Worm (Caenorhabditis elegans) whole organism, early embryonic: Measurements from ENCODE around the gene nep-13.

Source experiments
- B0310.2 ChIP-seq: sonication (generic microtip); optimal IDR thresholded peaks from 2 replicates; lab custom pipeline; 2016; ENCODE audit warnings: mild to moderate bottlenecking, missing genetic modification characterization, missing compliant biosample characterization
- F13C5.2 ChIP-seq: sonication (generic microtip); optimal IDR thresholded peaks from 2 replicates; lab custom pipeline; 2017; ENCODE audit warnings: mild to moderate bottlenecking, missing genetic modification characterization, inconsistent platforms, missing compliant biosample characterization
- aly-1 ChIP-seq: sonication (generic microtip); optimal IDR thresholded peaks from 2 replicates; lab custom pipeline; 2016; ENCODE audit warnings: missing genetic modification characterization, missing compliant biosample characterization
- ama-1 ChIP-seq: fragments of 150-350 bp; optimal IDR thresholded peaks from 2 replicates; lab custom pipeline; 2014
- ceh-13 ChIP-seq: fragments of 200-800 bp; sonication (Bioruptor generic); optimal IDR thresholded peaks from 2 replicates; lab custom pipeline; 2018; ENCODE audit warnings: mild to moderate bottlenecking, missing genetic modification characterization, missing compliant biosample characterization
- ceh-36 ChIP-seq: sonication (generic microtip); optimal IDR thresholded peaks from 2 replicates; lab custom pipeline; 2016; ENCODE audit warnings: missing genetic modification characterization, inconsistent platforms, missing compliant biosample characterization
- ets-7 ChIP-seq: sonication (generic microtip); optimal IDR thresholded peaks from 2 replicates; lab custom pipeline; 2016; ENCODE audit warnings: missing genotype, missing genetic modification characterization, missing compliant biosample characterization
- flt-1 ChIP-seq: fragments of 200-800 bp; sonication (Bioruptor generic); IDR thresholded peaks from 2 replicates; pipeline ENCODE4 v1.3.6; 2022; ENCODE audit warnings: missing genetic modification characterization, missing compliant biosample characterization
- hmbx-1 ChIP-seq: sonication (generic microtip); optimal IDR thresholded peaks from 2 replicates; lab custom pipeline; 2016; ENCODE audit warnings: mild to moderate bottlenecking, missing genetic modification characterization, missing compliant biosample characterization
- hmg-4 ChIP-seq: fragments of 200-800 bp; sonication (Bioruptor generic); optimal IDR thresholded peaks from 2 replicates; lab custom pipeline; 2018; ENCODE audit warnings: mild to moderate bottlenecking, missing genetic modification characterization, missing compliant biosample characterization
- hnd-1 ChIP-seq: sonication (generic microtip); optimal IDR thresholded peaks from 2 replicates; lab custom pipeline; 2016; ENCODE audit warnings: missing genetic modification characterization, missing compliant biosample characterization
- pes-1 ChIP-seq: fragments of 200-800 bp; sonication (Bioruptor generic); IDR thresholded peaks from 2 replicates; pipeline ENCODE4 v1.3.6; 2022; ENCODE audit warnings: missing genetic modification reagents, missing genetic modification characterization, missing compliant biosample characterization
- scrt-1 ChIP-seq: fragments of 200-800 bp; sonication (Bioruptor generic); IDR thresholded peaks from 2 replicates; pipeline ENCODE4 v1.3.6; 2022; ENCODE audit warnings: missing genetic modification characterization, missing compliant biosample characterization
- sea-1 ChIP-seq: fragments of 200-800 bp; sonication (Bioruptor generic); conservative IDR thresholded peaks from 2 replicates; pipeline ENCODE4 v1.3.6; 2022; ENCODE audit warnings: missing genetic modification characterization, missing compliant biosample characterization
- tbx-11 ChIP-seq: fragments of 200-800 bp; sonication (Bioruptor generic); IDR thresholded peaks from 2 replicates; pipeline ENCODE4 v1.3.6; 2022; ENCODE audit warnings: missing genetic modification characterization, missing compliant biosample characterization
- tbx-37 ChIP-seq: fragments of 200-800 bp; sonication (Bioruptor generic); conservative IDR thresholded peaks from 2 replicates; pipeline ENCODE4 v1.3.6; 2022; ENCODE audit warnings: missing genetic modification reagents, missing genetic modification characterization, missing compliant biosample characterization
- tra-4 ChIP-seq: sonication (generic microtip); optimal IDR thresholded peaks from 2 replicates; lab custom pipeline; 2017; ENCODE audit warnings: missing genetic modification characterization, missing compliant biosample characterization

The nep-13 gene

ce11 chrII:3264704-3265103 lies 17.7 kb upstream of the nep-13 start:
- TF ChIP-seq tbx-37 (GFP tag; lab: Robert Waterston, UW) (no peak), ets-7 (tag; lab: Kevin White, UChicago) (no peak), hmg-4 (no peak), aly-1 (tag; lab: Kevin White, UChicago) (no peak), F13C5.2 (tag; lab: Kevin White, UChicago) (no peak), hmbx-1 (tag; lab: Kevin White, UChicago) (no peak), B0310.2 (tag; lab: Kevin White, UChicago) (no peak), sea-1 (GFP tag; lab: Robert Waterston, UW) (no peak), ceh-13 (no peak), hnd-1 (tag; lab: Kevin White, UChicago) (no peak), ama-1 (lab: Kevin White, UChicago) (no peak), scrt-1 (GFP tag; lab: Robert Waterston, UW) (no peak)

ce11 chrII:3267365-3267764 lies 15.1 kb upstream of the nep-13 start, which contains the start of gene F02E11.7:
TSS of gene F02E11.7 (plus strand) at chrII:3267665.
- TF ChIP-seq tbx-11 (GFP tag; lab: Robert Waterston, UW) (no peak), ceh-36 (tag; lab: Kevin White, UChicago) (no peak), sea-1 (GFP tag; lab: Robert Waterston, UW) (no peak), flt-1 (no peak), aly-1 (tag; lab: Kevin White, UChicago) (no peak), ceh-13 (no peak), tbx-37 (GFP tag; lab: Robert Waterston, UW) (no peak), F13C5.2 (tag; lab: Kevin White, UChicago) (no peak)

DNA sequence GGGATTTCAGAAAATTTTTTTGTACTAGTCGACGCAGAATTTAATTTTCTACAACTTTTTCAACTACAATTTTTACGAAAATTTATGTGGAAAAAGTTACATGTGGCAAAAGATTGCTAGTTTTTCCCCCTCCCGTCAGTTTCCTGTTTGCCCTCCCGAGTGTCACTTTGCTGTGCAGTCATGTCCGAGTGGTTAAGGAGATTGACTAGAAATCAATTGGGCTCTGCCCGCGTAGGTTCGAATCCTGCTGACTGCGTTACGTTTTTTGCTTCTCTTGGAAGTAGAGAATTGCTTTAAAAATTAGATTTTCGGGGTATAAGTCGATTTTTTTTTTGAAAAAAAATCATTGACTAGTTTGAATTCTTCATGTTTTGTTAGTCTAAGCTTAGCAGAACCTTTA lies 14.6 kb upstream of the nep-13 start:
- TF ChIP-seq hnd-1 (tag; lab: Kevin White, UChicago) (peak; percentile 1), tbx-37 (GFP tag; lab: Robert Waterston, UW) (no peak), pes-1 (peak; percentile 82), aly-1 (tag; lab: Kevin White, UChicago) (no peak), scrt-1 (GFP tag; lab: Robert Waterston, UW) (0 out of 2 replicates have a peak, but pooled peaks have one; percentile 19), ceh-13 (peak; percentile 49), sea-1 (GFP tag; lab: Robert Waterston, UW) (no peak), ets-7 (tag; lab: Kevin White, UChicago) (no peak), ceh-36 (tag; lab: Kevin White, UChicago) (no peak), F13C5.2 (tag; lab: Kevin White, UChicago) (no peak), flt-1 (peak; percentile 60; the same call in 1 of the 2 replicates), hmg-4 (no peak), tra-4 (tag; lab: Kevin White, UChicago) (no peak), tbx-11 (GFP tag; lab: Robert Waterston, UW) (peak; percentile 58)

ce11 chrII:3270598-3270997 lies 11.9 kb upstream of the nep-13 start:
- TF ChIP-seq ets-7 (tag; lab: Kevin White, UChicago) (no peak), hmg-4 (no peak), tra-4 (tag; lab: Kevin White, UChicago) (no peak), F13C5.2 (tag; lab: Kevin White, UChicago) (no peak)

- TF ChIP-seq flt-1 (no peak), tbx-11 (GFP tag; lab: Robert Waterston, UW) (no peak), hmbx-1 (tag; lab: Kevin White, UChicago) (no peak), hnd-1 (tag; lab: Kevin White, UChicago) (no peak), ama-1 (lab: Kevin White, UChicago) (no peak), F13C5.2 (tag; lab: Kevin White, UChicago) (no peak), ceh-36 (tag; lab: Kevin White, UChicago) (no peak), pes-1 (no peak), hmg-4 (no peak), sea-1 (GFP tag; lab: Robert Waterston, UW) (no peak), tbx-37 (GFP tag; lab: Robert Waterston, UW) (no peak), ets-7 (tag; lab: Kevin White, UChicago) (no peak), tra-4 (tag; lab: Kevin White, UChicago) (no peak), ceh-13 (no peak), scrt-1 (GFP tag; lab: Robert Waterston, UW) (no peak), aly-1 (tag; lab: Kevin White, UChicago) (no peak), B0310.2 (tag; lab: Kevin White, UChicago) (no peak)
These were observed 7.5 kb upstream of the nep-13 start, which contains the start of gene F02E11.3 for ce11 chrII:3274923-3275322. TSS of gene F02E11.3 (minus strand) at chrII:3275023.

- TF ChIP-seq tra-4 (tag; lab: Kevin White, UChicago) (no peak), hmbx-1 (tag; lab: Kevin White, UChicago) (no peak), sea-1 (GFP tag; lab: Robert Waterston, UW) (no peak), F13C5.2 (tag; lab: Kevin White, UChicago) (no peak), ceh-13 (no peak), scrt-1 (GFP tag; lab: Robert Waterston, UW) (no peak), aly-1 (tag; lab: Kevin White, UChicago) (no peak), hnd-1 (tag; lab: Kevin White, UChicago) (no peak), ceh-36 (tag; lab: Kevin White, UChicago) (no peak), flt-1 (no peak), tbx-11 (GFP tag; lab: Robert Waterston, UW) (no peak), tbx-37 (GFP tag; lab: Robert Waterston, UW) (no peak), hmg-4 (no peak), ets-7 (tag; lab: Kevin White, UChicago) (no peak), ama-1 (lab: Kevin White, UChicago) (no peak), pes-1 (no peak), B0310.2 (tag; lab: Kevin White, UChicago) (no peak)
These were observed 4.8 kb upstream of the nep-13 start, which contains the start of gene F02E11.4 for ce11 chrII:3277686-3278085. TSS of gene F02E11.4 (minus strand) at chrII:3277786.

ce11 chrII:3278634-3279033 lies 3.8 kb upstream of the nep-13 start, which contains the start of gene wht-4:
TSS of gene wht-4 (plus strand) at chrII:3278934.
- TF ChIP-seq F13C5.2 (tag; lab: Kevin White, UChicago) (no peak), tbx-37 (GFP tag; lab: Robert Waterston, UW) (no peak), B0310.2 (tag; lab: Kevin White, UChicago) (no peak), ceh-13 (no peak), aly-1 (tag; lab: Kevin White, UChicago) (no peak), hmg-4 (no peak), flt-1 (no peak), ama-1 (lab: Kevin White, UChicago) (no peak), tra-4 (tag; lab: Kevin White, UChicago) (no peak), pes-1 (no peak), tbx-11 (GFP tag; lab: Robert Waterston, UW) (no peak)
